Worm (Caenorhabditis elegans): ENCODE measurements around the gene ZK632.11.

ZK632.11 gene

ce11 chrIII:9782483-9783081 lies 45.1 kb upstream of the ZK632.11 start, which contains the start of gene R10E11.6:
TSS of gene R10E11.6 (plus strand) at chrIII:9783006.
- TF ChIP-seq ztf-11 (tag; optimal IDR thresholded peaks at IDR 0.05) (no peak), unc-62 (GFP tag; optimal IDR thresholded peaks at IDR 0.05) (no peak), F13H6.1 (tag; optimal IDR thresholded peaks at IDR 0.05) (no peak), nhr-77 (tag; optimal IDR thresholded peaks at IDR 0.05) (no peak), ceh-82 (tag; optimal IDR thresholded peaks at IDR 0.05) (no peak), ama-1 (optimal IDR thresholded peaks at IDR 0.05) (no peak), mdl-1 (tag; optimal IDR thresholded peaks at IDR 0.05) (no peak), mab-5 (tag; optimal IDR thresholded peaks at IDR 0.05) (no peak), unc-39 (tag; optimal IDR thresholded peaks at IDR 0.05) (no peak), elt-3 (tag; optimal IDR thresholded peaks at IDR 0.05) (no peak), aly-2 (tag; optimal IDR thresholded peaks at IDR 0.05) (no peak)

- no peak for TF ChIP-seq nhr-77 (tag; optimal IDR thresholded peaks at IDR 0.05)
- no peak for TF ChIP-seq fos-1 (tag; optimal IDR thresholded peaks at IDR 0.05)
- TF ChIP-seq ztf-11 (tag; optimal IDR thresholded peaks at IDR 0.05): no peak
- no peak for TF ChIP-seq mbf-1 (tag; optimal IDR thresholded peaks at IDR 0.05)
- no peak for TF ChIP-seq nhr-10 (tag; optimal IDR thresholded peaks at IDR 0.05)
- peak; percentile 57 for TF ChIP-seq lin-13 (GFP tag; optimal IDR thresholded peaks at IDR 0.05)
- no peak for TF ChIP-seq unc-55 (GFP tag; optimal IDR thresholded peaks at IDR 0.05)
- peak in 1 of 2 experiments; percentile 45 for TF ChIP-seq lsy-2 (tag; optimal IDR thresholded peaks at IDR 0.05)
- no peak for TF ChIP-seq Y55F3AM.14 (GFP tag; optimal IDR thresholded peaks at IDR 0.05)
- no peak for TF ChIP-seq F13H6.1 (tag; optimal IDR thresholded peaks at IDR 0.05)
- TF ChIP-seq sem-4 (tag; optimal IDR thresholded peaks at IDR 0.05): no peak
- TF ChIP-seq ztf-1 (GFP tag; conservative IDR thresholded peaks at IDR 0.05): no peak
- no peak for TF ChIP-seq aly-2 (tag; optimal IDR thresholded peaks at IDR 0.05)
- TF ChIP-seq zag-1 (tag; optimal IDR thresholded peaks at IDR 0.05): no peak
- TF ChIP-seq ama-1 (optimal IDR thresholded peaks at IDR 0.05): no peak
- TF ChIP-seq ZK546.5 (tag; optimal IDR thresholded peaks at IDR 0.05): no peak
- TF ChIP-seq ztf-4 (tag; optimal IDR thresholded peaks at IDR 0.05): no peak
- TF ChIP-seq skn-1 (tag; optimal IDR thresholded peaks at IDR 0.05): no peak
- TF ChIP-seq ceh-82 (tag; optimal IDR thresholded peaks at IDR 0.05): no peak
- TF ChIP-seq nhr-23 (tag; optimal IDR thresholded peaks at IDR 0.05): no peak
- TF ChIP-seq lin-39 (tag; optimal IDR thresholded peaks at IDR 0.05): no peak
- no peak for TF ChIP-seq unc-62 (GFP tag; optimal IDR thresholded peaks at IDR 0.05)
- no peak for TF ChIP-seq ceh-16 (tag; optimal IDR thresholded peaks at IDR 0.05)
- no peak for TF ChIP-seq elt-1 (tag; optimal IDR thresholded peaks at IDR 0.05)
- peak; percentile 45 for TF ChIP-seq crh-2 (tag; optimal IDR thresholded peaks at IDR 0.05)
- peak; percentile 47 for TF ChIP-seq nhr-21 (tag; optimal IDR thresholded peaks at IDR 0.05)
- TF ChIP-seq snpc-4 (tag; optimal IDR thresholded peaks at IDR 0.05): no peak
- TF ChIP-seq mab-5 (tag; optimal IDR thresholded peaks at IDR 0.05): no peak
- no peak for TF ChIP-seq elt-3 (tag; optimal IDR thresholded peaks at IDR 0.05)
- no peak for TF ChIP-seq R02D3.7 (tag; optimal IDR thresholded peaks at IDR 0.05)
- peak; percentile 44 for TF ChIP-seq gmeb-1 (tag; optimal IDR thresholded peaks at IDR 0.05)
- no peak for TF ChIP-seq C34F6.9 (tag; optimal IDR thresholded peaks at IDR 0.05)
- no peak for TF ChIP-seq nhr-237 (tag; optimal IDR thresholded peaks at IDR 0.05)
- peak; percentile 44 for TF ChIP-seq nhr-25 (tag; optimal IDR thresholded peaks at IDR 0.05)
- TF ChIP-seq nhr-12 (tag; optimal IDR thresholded peaks at IDR 0.05): no peak
- no peak for TF ChIP-seq egl-27 (tag; optimal IDR thresholded peaks at IDR 0.05)
- no peak for TF ChIP-seq mdl-1 (tag; optimal IDR thresholded peaks at IDR 0.05)
- no peak for TF ChIP-seq nhr-6 (tag; optimal IDR thresholded peaks at IDR 0.05)
- no peak for TF ChIP-seq nhr-129 (tag; optimal IDR thresholded peaks at IDR 0.05)
- peak; percentile 25 for TF ChIP-seq sma-3 (GFP tag; optimal IDR thresholded peaks at IDR 0.05)
- TF ChIP-seq lin-11 (tag; optimal IDR thresholded peaks at IDR 0.05): no peak
- TF ChIP-seq blmp-1 (tag; optimal IDR thresholded peaks at IDR 0.05; ENCODE audit: insufficient read depth): no peak
- TF ChIP-seq sma-9 (GFP tag; optimal IDR thresholded peaks at IDR 0.05): peak; percentile 27
- no peak for TF ChIP-seq sma-9 (tag; optimal IDR thresholded peaks at IDR 0.05)
Measured at ce11 chrIII:9783133-9783590, 44.6 kb upstream of the ZK632.11 start.
